Worm (Caenorhabditis elegans): Measurements from ENCODE around the gene lap-1.

- TF ChIP-seq ceh-82 (tag; optimal IDR thresholded peaks at IDR 0.05) (no peak), zip-11 (GFP tag; IDR thresholded peaks at IDR 0.05) (no peak), nhr-102 (tag; optimal IDR thresholded peaks at IDR 0.05) (peak; percentile 29), dpl-1 (GFP tag; optimal IDR thresholded peaks at IDR 0.05) (peak; percentile 62), mep-1 (tag; optimal IDR thresholded peaks at IDR 0.05) (peak; percentile 93), fkh-10 (GFP tag; optimal IDR thresholded peaks at IDR 0.05) (peak; percentile 2), unc-62 (GFP tag; optimal IDR thresholded peaks at IDR 0.05 in 1 of 2) (peak in 1 of 2 experiments; percentile 96), unc-62 (tag; optimal IDR thresholded peaks at IDR 0.05) (no peak), unc-130 (GFP tag; optimal IDR thresholded peaks at IDR 0.05) (no peak), nhr-77 (tag; optimal IDR thresholded peaks at IDR 0.05) (peak; percentile 43), nhr-237 (tag; optimal IDR thresholded peaks at IDR 0.05) (no peak), nhr-11 (tag; optimal IDR thresholded peaks at IDR 0.05) (no peak), nhr-111 (GFP tag; optimal IDR thresholded peaks at IDR 0.05) (no peak), ama-1 (optimal IDR thresholded peaks at IDR 0.05) (peak; percentile 28)
These were observed 10.2 kb upstream of the lap-1 start for ce11 chrIII:8411976-8412375.
